Worm (Caenorhabditis elegans): ENCODE results near the gene C33F10.14.

DNA sequence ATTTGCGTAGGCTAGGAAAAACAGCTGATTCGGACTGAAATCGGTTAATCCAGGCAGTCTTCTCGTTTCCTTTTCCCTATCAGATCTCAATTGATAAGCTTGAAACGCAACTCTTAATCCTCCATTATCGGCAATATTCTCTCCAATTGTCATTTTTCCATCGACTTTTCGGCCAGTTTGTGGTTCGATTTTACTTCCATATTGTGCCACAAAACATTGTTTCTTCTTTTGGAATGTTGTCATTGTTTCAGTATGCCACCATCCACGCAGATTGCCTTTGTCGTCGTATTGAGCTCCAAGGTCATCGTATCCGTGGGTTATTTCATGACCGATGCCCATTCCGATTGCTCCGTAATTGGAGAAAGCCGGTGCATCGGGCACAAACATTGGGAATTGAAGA is 21.4 kb upstream of the C33F10.14 start:
- TF ChIP-seq pros-1 (tag; optimal IDR thresholded peaks at IDR 0.05) (no peak), ets-4 (tag; optimal IDR thresholded peaks at IDR 0.05) (no peak), sdc-2 (tag; optimal IDR thresholded peaks at IDR 0.05) (no peak)

Measured in whole organism, late embryonic.